Worm (Caenorhabditis elegans) whole organism, midembryonic: ENCODE data around the gene C04F6.9.

ENCODE experiments used
- flt-1 ChIP-seq: fragments of 200-800 bp; sonication (Bioruptor generic); IDR thresholded peaks from 2 replicates; pipeline ENCODE4 v1.3.6; 2022; ENCODE audit warnings: missing genetic modification characterization, missing compliant biosample characterization
- med-1 ChIP-seq: sonication (generic microtip); optimal IDR thresholded peaks from 2 replicates; lab custom pipeline; 2017; ENCODE audit warnings: missing genetic modification characterization, mild to moderate bottlenecking, missing compliant biosample characterization, antibody characterized with exemption, missing genetic modification reagents; ENCODE audit not compliant: insufficient read depth
- ztf-23 ChIP-seq: fragments of 200-800 bp; sonication (Bioruptor generic); IDR thresholded peaks from 2 replicates; pipeline ENCODE4 v1.3.6; 2022; ENCODE audit warnings: missing genetic modification reagents, missing genetic modification characterization, missing compliant biosample characterization

ce11 chrX:3369442-3369841, 32.4 kb upstream of the C04F6.9 start:
- TF ChIP-seq flt-1 (no peak), med-1 (GFP tag; lab: Kevin White, UChicago) (no peak), ztf-23 (no peak)
